Worm (Caenorhabditis elegans) whole organism, late embryonic: ENCODE measurements around the gene ippk-1.

Experiments
- pha-4 ChIP-seq: fragments of 150-350 bp; optimal IDR thresholded peaks from 2 replicates; lab custom pipeline; 2018; ENCODE audit warnings: missing biosample characterization, missing genetic modification reagents, missing genetic modification characterization
- sdc-2 ChIP-seq: sonication (generic microtip); optimal IDR thresholded peaks from 2 replicates; lab custom pipeline; 2016; ENCODE audit warnings: missing genotype, missing genetic modification characterization, missing compliant biosample characterization
- sox-2 ChIP-seq: fragments of 200-800 bp; sonication (Bioruptor generic); IDR thresholded peaks from 2 replicates; pipeline ENCODE4 v1.3.6; 2022; ENCODE audit warnings: missing genetic modification reagents, missing genetic modification characterization, missing compliant biosample characterization
- unc-86 ChIP-seq: sonication (generic microtip); optimal IDR thresholded peaks from 2 replicates; lab custom pipeline; 2016; ENCODE audit warnings: missing genetic modification characterization, missing compliant biosample characterization

ce11 chrII:12063076-12063475 is 20.4 kb downstream of the ippk-1 start:
- TF ChIP-seq unc-86 (tag; lab: Kevin White, UChicago) (no peak), pha-4 (tag; lab: Kevin White, UChicago) (no peak), sox-2 (no peak), sdc-2 (tag; lab: Kevin White, UChicago) (no peak)
